Worm (Caenorhabditis elegans) whole organism, L2 larva: Measurements from ENCODE around the gene cyn-13.
A peak's percentile ranks its signal among the peaks of the same experiment; 100 is the strongest.

Experiments used
- C34F6.9 ChIP-seq: fragments of 150-350 bp; optimal IDR thresholded peaks from 2 replicates; lab custom pipeline; 2014; ENCODE audit warnings: missing biosample characterization, missing genetic modification characterization
- F13H6.1 ChIP-seq: sonication (generic microtip); optimal IDR thresholded peaks from 2 replicates; lab custom pipeline; 2016; ENCODE audit warnings: missing genetic modification characterization, missing compliant biosample characterization
- R02D3.7 ChIP-seq: fragments of 150-350 bp; optimal IDR thresholded peaks from 2 replicates; lab custom pipeline; 2014; ENCODE audit warnings: missing biosample characterization, missing genetic modification characterization
- ZK546.5 ChIP-seq: sonication (generic microtip); optimal IDR thresholded peaks from 2 replicates; lab custom pipeline; 2017; ENCODE audit warnings: missing biosample characterization, missing genetic modification characterization
- alr-1 ChIP-seq: fragments of 150-350 bp; optimal IDR thresholded peaks from 2 replicates; lab custom pipeline; 2014; ENCODE audit warnings: missing biosample characterization, missing genetic modification characterization
- aly-2 ChIP-seq: fragments of 150-350 bp; optimal IDR thresholded peaks from 2 replicates; lab custom pipeline; 2014; ENCODE audit warnings: missing biosample characterization, missing genetic modification characterization
- blmp-1 ChIP-seq: sonication (generic microtip); optimal IDR thresholded peaks from 2 replicates; lab custom pipeline; 2017; ENCODE audit warnings: missing genetic modification characterization, mild to moderate bottlenecking, missing compliant biosample characterization, antibody characterized with exemption, moderate library complexity; ENCODE audit not compliant: insufficient read depth
- ceh-16 ChIP-seq: fragments of 150-350 bp; optimal IDR thresholded peaks from 2 replicates; lab custom pipeline; 2014; ENCODE audit warnings: missing biosample characterization, missing genetic modification characterization
- ceh-82 ChIP-seq: fragments of 150-350 bp; optimal IDR thresholded peaks from 2 replicates; lab custom pipeline; 2014; ENCODE audit warnings: missing biosample characterization, missing genetic modification characterization
- crh-2 ChIP-seq: sonication (generic microtip); optimal IDR thresholded peaks from 2 replicates; lab custom pipeline; 2017; ENCODE audit warnings: missing biosample characterization, missing genetic modification characterization
- dmd-4 ChIP-seq: sonication (generic microtip); optimal IDR thresholded peaks from 2 replicates; lab custom pipeline; 2017; ENCODE audit warnings: missing biosample characterization, missing genetic modification characterization
- egl-27 ChIP-seq: sonication (generic microtip); optimal IDR thresholded peaks from 3 replicates; lab custom pipeline; 2017; ENCODE audit warnings: missing biosample characterization, missing genetic modification reagents, missing genetic modification characterization
- elt-1 ChIP-seq: fragments of 150-350 bp; optimal IDR thresholded peaks from 2 replicates; lab custom pipeline; 2014; ENCODE audit warnings: missing biosample characterization, missing genetic modification characterization
- elt-3 ChIP-seq: sonication (generic microtip); optimal IDR thresholded peaks from 2 replicates; lab custom pipeline; 2017; ENCODE audit warnings: missing biosample characterization, missing genetic modification characterization
- fos-1 ChIP-seq: fragments of 150-350 bp; optimal IDR thresholded peaks from 2 replicates; lab custom pipeline; 2014; ENCODE audit warnings: missing biosample characterization, missing genetic modification characterization
- gmeb-1 ChIP-seq: fragments of 150-350 bp; optimal IDR thresholded peaks from 2 replicates; lab custom pipeline; 2014; ENCODE audit warnings: missing biosample characterization, missing genetic modification characterization
- lin-11 ChIP-seq: fragments of 150-350 bp; sonication (generic microtip); optimal IDR thresholded peaks from 2 replicates; lab custom pipeline; 2014; ENCODE audit warnings: missing biosample characterization, missing genetic modification characterization, inconsistent platforms, mixed read lengths
- mab-5 ChIP-seq: fragments of 150-350 bp; optimal IDR thresholded peaks from 2 replicates; lab custom pipeline; 2014; ENCODE audit warnings: missing biosample characterization, missing genetic modification characterization
- mdl-1 ChIP-seq, 2 experiments: fragments of 150-350 bp in 1 of 2; sonication (generic microtip) in 1 of 2; optimal IDR thresholded peaks; 2 replicates each; lab custom pipeline; 2017; ENCODE audit warnings: missing biosample characterization in 2 of 2, missing genetic modification characterization in 2 of 2
- nhr-10 ChIP-seq: sonication (generic microtip); optimal IDR thresholded peaks from 2 replicates; lab custom pipeline; 2017; ENCODE audit warnings: missing biosample characterization, missing genetic modification characterization
- nhr-11 ChIP-seq: fragments of 150-350 bp; optimal IDR thresholded peaks from 2 replicates; lab custom pipeline; 2014; ENCODE audit warnings: missing biosample characterization, missing genetic modification characterization
- nhr-12 ChIP-seq: fragments of 150-350 bp; optimal IDR thresholded peaks from 2 replicates; lab custom pipeline; 2014; ENCODE audit warnings: missing biosample characterization, missing genetic modification characterization
- nhr-129 ChIP-seq: fragments of 150-350 bp; optimal IDR thresholded peaks from 2 replicates; lab custom pipeline; 2014; ENCODE audit warnings: missing biosample characterization, missing genetic modification characterization
- nhr-23 ChIP-seq: fragments of 150-350 bp; optimal IDR thresholded peaks from 2 replicates; lab custom pipeline; 2014; ENCODE audit warnings: missing biosample characterization, missing genetic modification reagents, missing genetic modification characterization
- nhr-237 ChIP-seq: fragments of 150-350 bp; optimal IDR thresholded peaks from 2 replicates; lab custom pipeline; 2014; ENCODE audit warnings: missing biosample characterization, missing genetic modification characterization
- nhr-6 ChIP-seq: fragments of 150-350 bp; optimal IDR thresholded peaks from 2 replicates; lab custom pipeline; 2014; ENCODE audit warnings: missing biosample characterization, missing genetic modification characterization
- nhr-77 ChIP-seq: fragments of 150-350 bp; optimal IDR thresholded peaks from 2 replicates; lab custom pipeline; 2014; ENCODE audit warnings: missing biosample characterization, missing genetic modification characterization
- sem-4 ChIP-seq: fragments of 150-350 bp; optimal IDR thresholded peaks from 2 replicates; lab custom pipeline; 2014; ENCODE audit warnings: missing biosample characterization, missing genetic modification reagents, missing genetic modification characterization
- skn-1 ChIP-seq: sonication (generic microtip); optimal IDR thresholded peaks from 2 replicates; lab custom pipeline; 2017; ENCODE audit warnings: missing biosample characterization, missing genetic modification characterization
- sma-3 ChIP-seq: sonication (generic microtip); optimal IDR thresholded peaks from 2 replicates; lab custom pipeline; 2016; ENCODE audit warnings: missing genetic modification reagents, missing genetic modification characterization, missing compliant biosample characterization
- sma-9 ChIP-seq, 2 experiments: fragments of 150-350 bp in 1 of 2; sonication (generic microtip) in 1 of 2; optimal IDR thresholded peaks; 2 replicates each; lab custom pipeline; 2014 to 2016; ENCODE audit warnings: missing genetic modification characterization in 2 of 2, mild to moderate bottlenecking in 1 of 2, missing biosample characterization in 1 of 2, missing compliant biosample characterization in 1 of 2, missing genetic modification reagents in 1 of 2, moderate library complexity in 1 of 2
- snpc-4 ChIP-seq: fragments of 150-350 bp; optimal IDR thresholded peaks from 2 replicates; lab custom pipeline; 2014; ENCODE audit warnings: missing biosample characterization, missing genetic modification characterization
- unc-55 ChIP-seq: fragments of 150-350 bp; sonication (generic microtip); optimal IDR thresholded peaks from 3 replicates; lab custom pipeline; 2014; ENCODE audit warnings: missing biosample characterization, missing genetic modification reagents, missing genetic modification characterization
- unc-62 ChIP-seq: fragments of 150-350 bp; optimal IDR thresholded peaks from 2 replicates; lab custom pipeline; 2014; ENCODE audit warnings: missing biosample characterization, missing genetic modification reagents, missing genetic modification characterization
- zag-1 ChIP-seq: fragments of 150-350 bp; optimal IDR thresholded peaks from 2 replicates; lab custom pipeline; 2014; ENCODE audit warnings: missing biosample characterization, missing genetic modification characterization
- ztf-1 ChIP-seq: fragments of 200-800 bp; sonication (Bioruptor generic); conservative IDR thresholded peaks from 2 replicates; pipeline ENCODE4 v1.3.6; 2022; ENCODE audit warnings: missing genetic modification characterization, missing compliant biosample characterization
- ztf-4 ChIP-seq: fragments of 150-350 bp; optimal IDR thresholded peaks from 2 replicates; lab custom pipeline; 2014; ENCODE audit warnings: missing biosample characterization, missing genetic modification characterization

Gene cyn-13

DNA sequence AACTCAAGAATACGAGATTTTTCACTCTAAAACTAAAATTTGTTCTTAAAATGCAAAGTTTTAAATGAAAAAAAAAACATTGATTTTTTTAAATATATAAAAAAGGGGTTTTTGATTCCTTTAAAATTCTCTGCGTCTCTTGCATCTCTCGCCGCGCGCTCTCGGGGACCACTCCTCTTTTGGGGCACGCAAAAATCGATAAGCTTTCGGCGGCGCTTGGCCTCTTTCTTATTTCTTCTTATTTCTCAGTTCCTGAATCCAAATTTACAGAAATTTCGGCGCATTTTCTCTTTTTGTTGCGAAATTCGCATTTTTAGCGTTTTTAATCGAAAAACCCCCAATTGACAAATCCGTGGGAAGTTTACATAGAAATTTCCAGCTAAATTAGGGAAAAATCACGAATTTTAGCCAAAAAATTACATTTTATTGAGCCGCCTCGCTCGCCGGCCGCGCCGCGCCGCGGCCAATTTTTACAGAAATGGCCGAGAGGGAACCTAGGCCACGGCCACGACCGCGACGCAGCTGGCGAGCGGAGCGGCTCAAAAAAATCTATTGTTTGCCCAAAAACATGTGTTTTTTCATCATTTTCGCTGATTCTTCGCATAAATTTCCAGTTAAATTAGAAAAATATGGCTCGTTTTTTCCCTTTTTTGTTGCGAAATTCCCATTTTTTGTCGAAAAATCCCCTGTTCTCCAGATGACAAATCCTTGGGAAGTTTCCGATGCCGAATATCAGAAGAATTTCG lies 2.7 kb upstream of the cyn-13 start, which contains the start of gene itsn-1:
TSS of gene itsn-1 (plus strand) at position 696 of the 746 bp plus-strand sequence.
- TF ChIP-seq F13H6.1 (tag; lab: Kevin White, UChicago) (no peak), lin-11 (tag; lab: Kevin White, UChicago) (no peak), ztf-4 (tag; lab: Kevin White, UChicago) (no peak), C34F6.9 (tag; lab: Kevin White, UChicago) (no peak), sem-4 (tag; lab: Kevin White, UChicago) (no peak), mdl-1 (tag; optimal IDR thresholded peaks at IDR 0.05; lab: Kevin White, UChicago) (no peak), nhr-6 (tag; lab: Kevin White, UChicago) (no peak), ztf-1 (no peak), snpc-4 (tag; lab: Kevin White, UChicago) (no peak), sma-3 (GFP tag; lab: Kevin White, UChicago) (no peak)
- TF ChIP-seq, all 48 proteins: peak for 0

DNA sequence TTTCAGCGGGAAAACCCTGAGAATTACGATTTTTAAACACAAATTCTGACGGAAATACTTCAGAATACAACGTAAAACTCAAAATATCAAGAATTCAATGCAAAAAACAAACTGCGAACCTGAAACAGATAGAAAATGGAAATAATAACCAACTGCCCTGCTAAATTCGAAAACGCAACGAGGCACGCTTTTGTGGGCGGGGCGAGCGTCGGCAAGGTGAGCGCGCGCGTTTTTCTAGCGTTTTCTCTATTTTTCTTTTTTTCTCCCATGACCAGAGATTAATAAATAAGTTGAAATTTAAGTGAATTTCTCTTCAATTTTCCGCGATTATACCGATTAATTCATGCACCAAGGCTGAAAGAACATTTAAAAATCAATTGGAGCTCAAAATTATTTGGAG lies 2.1 kb upstream of the cyn-13 start, which contains the start of gene uaf-2:
TSS of gene uaf-2 (minus strand) at position 183 of the 400 bp plus-strand sequence.
- TF ChIP-seq C34F6.9 (tag; lab: Kevin White, UChicago) (peak; percentile 22), gmeb-1 (tag; lab: Kevin White, UChicago) (peak; percentile 10), unc-62 (GFP tag; lab: Kevin White, UChicago) (no peak), crh-2 (tag; lab: Kevin White, UChicago) (peak; percentile 6), nhr-129 (tag; lab: Kevin White, UChicago) (peak; percentile 22), sma-3 (GFP tag; lab: Kevin White, UChicago) (peak; percentile 36), nhr-6 (tag; lab: Kevin White, UChicago) (no peak), unc-55 (GFP tag; lab: Kevin White, UChicago) (peak; percentile 54)
- TF ChIP-seq, all 48 proteins: peak for 6

DNA sequence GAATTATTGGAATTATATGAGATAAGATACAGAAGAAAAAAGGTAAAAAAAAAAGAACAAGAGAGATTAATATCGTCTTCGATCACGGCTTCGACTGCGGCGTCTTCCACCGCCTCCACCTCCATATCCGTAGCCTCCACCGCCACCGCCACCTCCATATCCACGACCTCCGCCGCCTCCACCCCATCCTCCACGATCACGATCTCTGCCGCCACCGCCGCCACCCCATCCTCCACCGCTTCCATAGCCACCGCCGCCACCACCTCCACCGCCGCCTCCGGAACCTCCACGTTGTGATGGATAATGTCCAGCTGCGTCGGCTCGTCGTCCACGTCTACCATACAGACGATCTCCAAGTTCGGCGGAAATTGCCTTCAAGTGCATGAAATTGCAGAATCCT lies 364 bp upstream of the cyn-13 start:
- TF ChIP-seq ztf-4 (tag; lab: Kevin White, UChicago): no peak
- no peak for TF ChIP-seq ZK546.5 (tag; lab: Kevin White, UChicago)
- no peak for TF ChIP-seq aly-2
- TF ChIP-seq crh-2 (tag; lab: Kevin White, UChicago): no peak
- no peak for TF ChIP-seq ztf-1
- TF ChIP-seq egl-27 (tag; lab: Kevin White, UChicago): no peak
- no peak for TF ChIP-seq skn-1
- no peak for TF ChIP-seq mab-5 (tag; lab: Kevin White, UChicago)
- no peak for TF ChIP-seq unc-62 (GFP tag; lab: Kevin White, UChicago)
- no peak for TF ChIP-seq nhr-6 (tag; lab: Kevin White, UChicago)
- TF ChIP-seq alr-1 (tag; lab: Kevin White, UChicago): no peak
- TF ChIP-seq, all 48 proteins: peak for 0

DNA sequence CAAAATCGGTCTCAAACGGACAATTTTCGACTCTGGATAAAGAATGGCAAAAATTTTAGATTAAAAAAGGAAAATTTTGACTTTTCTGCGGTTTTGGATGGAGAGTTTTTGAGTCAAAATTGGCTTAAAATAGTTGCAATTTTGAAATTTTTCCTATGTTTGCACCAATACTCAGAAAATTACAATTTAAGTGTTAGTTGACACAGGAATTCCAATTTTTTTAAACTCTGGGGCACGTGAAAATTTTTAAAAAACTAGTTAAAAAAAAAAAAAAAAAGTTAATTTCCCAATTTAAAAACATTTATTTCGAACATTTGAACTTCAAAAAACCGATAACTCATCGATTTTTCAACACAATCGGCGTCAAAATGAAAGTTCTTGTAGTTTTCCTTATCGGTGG lies 4.6 kb downstream of the cyn-13 start, which contains the start of gene Y116A8C.33:
TSS of gene Y116A8C.33 (plus strand) at position 301 of the 400 bp plus-strand sequence.
- TF ChIP-seq egl-27 (tag; lab: Kevin White, UChicago) (no peak), nhr-23 (no peak)
- TF ChIP-seq, all 48 proteins: peak for 0

DNA sequence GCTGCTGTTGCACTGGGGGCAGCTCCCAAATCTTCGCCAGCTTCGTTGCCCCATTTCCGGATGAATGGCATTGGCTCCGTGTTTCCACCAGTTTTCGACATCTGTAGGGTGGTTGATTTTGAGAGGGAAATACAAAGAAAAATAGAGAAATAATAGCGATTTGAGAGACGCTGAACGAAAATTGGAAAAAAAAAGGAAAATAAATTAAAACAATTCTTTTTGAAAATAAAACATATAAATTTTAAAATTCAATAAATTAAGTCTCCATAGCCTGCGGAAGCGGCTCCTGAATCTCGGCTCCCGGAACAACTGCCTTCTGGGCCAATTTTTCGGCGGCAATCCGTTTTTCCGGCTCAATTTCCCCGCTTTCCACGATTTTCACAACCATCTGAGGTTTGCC lies 5.6 kb downstream of the cyn-13 start, which contains the start of gene sfa-1:
TSS of gene sfa-1 (minus strand) at position 101 of the 400 bp plus-strand sequence.
- TF ChIP-seq nhr-77: no peak
- no peak for TF ChIP-seq elt-3 (tag; lab: Kevin White, UChicago)
- no peak for TF ChIP-seq R02D3.7 (tag; lab: Kevin White, UChicago)
- TF ChIP-seq nhr-129 (tag; lab: Kevin White, UChicago): no peak
- TF ChIP-seq nhr-12 (tag; lab: Kevin White, UChicago): no peak
- no peak for TF ChIP-seq crh-2 (tag; lab: Kevin White, UChicago)
- TF ChIP-seq nhr-11 (tag; lab: Kevin White, UChicago): no peak
- TF ChIP-seq C34F6.9 (tag; lab: Kevin White, UChicago): no peak
- TF ChIP-seq ztf-4 (tag; lab: Kevin White, UChicago): no peak
- no peak for TF ChIP-seq blmp-1 (tag; lab: Kevin White, UChicago)
- TF ChIP-seq aly-2: no peak

DNA sequence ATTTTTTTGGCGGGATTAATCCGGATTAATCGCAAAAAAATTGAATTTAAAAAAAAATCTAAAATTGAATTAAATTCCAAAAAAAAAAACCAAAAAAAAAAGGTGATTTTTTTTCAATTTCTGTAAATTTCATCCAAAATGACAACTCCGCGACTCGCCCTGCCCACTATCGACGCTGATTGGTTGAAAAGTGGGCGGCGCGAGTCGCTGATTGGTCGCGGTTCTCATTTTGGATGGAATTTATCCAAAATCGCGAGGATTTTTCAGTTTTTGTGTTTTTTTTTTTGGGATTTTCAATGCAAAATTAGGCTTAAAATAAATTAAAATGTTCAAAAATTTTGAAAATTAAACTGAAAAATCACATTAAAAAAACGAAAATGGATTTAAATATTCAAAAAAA lies 7.0 kb downstream of the cyn-13 start:
- TF ChIP-seq sma-9 (GFP tag; optimal IDR thresholded peaks at IDR 0.05; lab: Kevin White, UChicago) (no peak), sma-9 (tag; optimal IDR thresholded peaks at IDR 0.05; lab: Kevin White, UChicago) (no peak), sma-3 (GFP tag; lab: Kevin White, UChicago) (no peak), mab-5 (tag; lab: Kevin White, UChicago) (no peak), fos-1 (tag; lab: Kevin White, UChicago) (no peak), nhr-77 (no peak), F13H6.1 (tag; lab: Kevin White, UChicago) (no peak), nhr-10 (tag; lab: Kevin White, UChicago) (no peak), elt-1 (tag; lab: Kevin White, UChicago) (no peak), zag-1 (no peak), ceh-82 (no peak), ceh-16 (tag; lab: Kevin White, UChicago) (no peak), nhr-237 (tag; lab: Kevin White, UChicago) (no peak), ztf-4 (tag; lab: Kevin White, UChicago) (no peak), crh-2 (tag; lab: Kevin White, UChicago) (no peak), elt-3 (tag; lab: Kevin White, UChicago) (no peak), skn-1 (no peak), nhr-23 (no peak), dmd-4 (tag; lab: Kevin White, UChicago) (no peak)
